Worm (Caenorhabditis elegans): ENCODE data around the gene dpl-1.
A peak's percentile ranks its signal among the peaks of the same experiment; 100 is the strongest.

The dpl-1 gene

DNA sequence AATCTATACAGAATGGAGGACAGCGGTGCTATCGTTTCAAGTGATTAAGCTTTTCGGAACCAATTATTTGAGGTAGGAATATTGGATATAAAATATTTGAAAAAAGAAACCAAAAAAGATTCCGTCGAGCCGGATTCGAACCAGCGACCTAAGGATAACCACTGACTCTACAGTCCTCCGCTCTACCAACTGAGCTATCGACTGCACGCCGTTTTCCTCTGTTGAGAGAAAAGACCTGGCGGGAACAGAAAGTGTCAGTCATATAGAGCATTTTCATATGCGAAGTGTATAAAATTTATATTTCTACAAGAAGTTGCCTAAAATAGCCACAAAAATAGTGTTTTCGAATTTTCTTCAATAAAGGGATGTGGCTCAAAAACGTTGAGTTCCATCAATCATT is 42.0 kb downstream of the dpl-1 start (continued):
- TF ChIP-seq ZK185.1 (tag; optimal IDR thresholded peaks at IDR 0.05; ENCODE audit: poor library complexity, severe bottlenecking), result peak; percentile 63
- TF ChIP-seq snpc-4 (GFP tag; optimal IDR thresholded peaks at IDR 0.05), result peak; percentile 90
- peak; percentile 95 to 97 (median 96) for TF ChIP-seq snpc-4 (tag; optimal IDR thresholded peaks at IDR 0.05)
- TF ChIP-seq ceh-58 (GFP tag; IDR thresholded peaks at IDR 0.05), result no peak
- no peak for TF ChIP-seq Y67H2A.10 (GFP tag; conservative IDR thresholded peaks at IDR 0.05)
- peak; percentile 59; the same call in 1 of the 2 replicates for TF ChIP-seq rcor-1 (GFP tag; IDR thresholded peaks at IDR 0.05)
- TF ChIP-seq ztf-18 (tag; optimal IDR thresholded peaks at IDR 0.05), result peak; percentile 53
- peak; percentile 79 for TF ChIP-seq D2030.7 (GFP tag; IDR thresholded peaks at IDR 0.05)
- peak; percentile 77 for TF ChIP-seq F33H1.4 (GFP tag; IDR thresholded peaks at IDR 0.05)
- TF ChIP-seq him-1 (tag; optimal IDR thresholded peaks at IDR 0.05), result peak; percentile 81
- no peak for TF ChIP-seq egl-18 (GFP tag; IDR thresholded peaks at IDR 0.05)
- TF ChIP-seq ama-1 (optimal IDR thresholded peaks at IDR 0.05), result no peak
- no peak for TF ChIP-seq ama-1 (GFP tag; optimal IDR thresholded peaks at IDR 0.05)
- no peak; the same call in 1 of the 2 replicates for TF ChIP-seq hsf-1 (GFP tag; IDR thresholded peaks at IDR 0.05)
- peak; percentile 19 for TF ChIP-seq hrde-1 (tag; optimal IDR thresholded peaks at IDR 0.05; ENCODE audit: borderline replicate concordance)
- TF ChIP-seq madf-6 (GFP tag; IDR thresholded peaks at IDR 0.05), result peak; percentile 86
- no peak for TF ChIP-seq efl-1 (GFP tag; optimal IDR thresholded peaks at IDR 0.05)
- no peak for TF ChIP-seq F52B5.7 (tag; optimal IDR thresholded peaks at IDR 0.05)
- TF ChIP-seq F23B12.7 (tag; optimal IDR thresholded peaks at IDR 0.05; ENCODE audit: insufficient read depth), result peak; percentile 67
- TF ChIP-seq lsl-1 (GFP tag; optimal IDR thresholded peaks at IDR 0.05), result peak; percentile 67
- peak; percentile 40; the same call in 1 of the 2 replicates for TF ChIP-seq ceh-100 (GFP tag; IDR thresholded peaks at IDR 0.05)
- no peak for TF ChIP-seq F37B4.10 (GFP tag; IDR thresholded peaks at IDR 0.05)
- no peak for TF ChIP-seq lsy-27 (tag; optimal IDR thresholded peaks at IDR 0.05; ENCODE audit: borderline replicate concordance, insufficient read depth)
- TF ChIP-seq Y79H2A.3 (GFP tag; conservative IDR thresholded peaks at IDR 0.05), result no peak
- TF ChIP-seq cebp-2 (GFP tag; IDR thresholded peaks at IDR 0.05), result no peak
- 0 out of 2 replicates have a peak, but pooled peaks have one; percentile 47 for TF ChIP-seq Y56A3A.18 (GFP tag; IDR thresholded peaks at IDR 0.05)
- TF ChIP-seq athp-1 (tag; optimal IDR thresholded peaks at IDR 0.05), result peak; percentile 11
- peak; percentile 71; the same call in 1 of the 2 replicates for TF ChIP-seq lin-26 (GFP tag; IDR thresholded peaks at IDR 0.05)
- no peak for TF ChIP-seq sea-2 (GFP tag; IDR thresholded peaks at IDR 0.05)
- TF ChIP-seq F49E8.2 (tag; optimal IDR thresholded peaks at IDR 0.05; ENCODE audit: insufficient read depth), result peak; percentile 46
- peak; percentile 16 for TF ChIP-seq mxl-1 (tag; optimal IDR thresholded peaks at IDR 0.05)
- no peak for TF ChIP-seq K12H6.12 (tag; optimal IDR thresholded peaks at IDR 0.05)
- TF ChIP-seq B0035.1 (tag; optimal IDR thresholded peaks at IDR 0.05), result no peak
- no peak for TF ChIP-seq ztf-3 (GFP tag; optimal IDR thresholded peaks at IDR 0.05)
- TF ChIP-seq B0261.1 (tag; optimal IDR thresholded peaks at IDR 0.05), result peak; percentile 82
- TF ChIP-seq nfyb-1 (GFP tag; IDR thresholded peaks at IDR 0.05), result peak; percentile 86
- peak; percentile 49 for TF ChIP-seq xnd-1 (tag; optimal IDR thresholded peaks at IDR 0.05)
- no peak for TF ChIP-seq ztf-26 (tag; optimal IDR thresholded peaks at IDR 0.05)
- no peak for TF ChIP-seq gei-17 (GFP tag; optimal IDR thresholded peaks at IDR 0.05)
- TF ChIP-seq zfh-2 (GFP tag; conservative IDR thresholded peaks at IDR 0.05), result no peak

Measured in whole organism, young adult.